Fruit fly (Drosophila melanogaster) whole organism, wandering third instar larva: ENCODE results near the gene CG10730.

ENCODE experiments used
- Dfd ChIP-seq: fragments of >200 bp; optimal IDR thresholded peaks from 2 replicates; lab custom pipeline; 2017; ENCODE audit warnings: missing biosample characterization, missing genetic modification characterization
- Dif ChIP-seq: fragments of 200-275, 200-300 bp; sonication (Bioruptor generic); optimal IDR thresholded peaks from 2 replicates; lab custom pipeline; 2018; ENCODE audit warnings: missing biosample characterization, missing genetic modification characterization; ENCODE audit not compliant: partially characterized antibody
- HLH106 ChIP-seq: fragments of 200-800 bp; optimal IDR thresholded peaks from 3 replicates; lab custom pipeline; 2019; ENCODE audit warnings: missing biosample characterization, mild to moderate bottlenecking, missing genetic modification characterization, moderate library complexity
- Hnf4 ChIP-seq: fragments of 200-800 bp; sonication (Bioruptor generic); optimal IDR thresholded peaks from 2 replicates; lab custom pipeline; 2016; ENCODE audit warnings: missing biosample characterization, mild to moderate bottlenecking, missing genetic modification characterization
- Hr78 ChIP-seq: fragments of >200 bp; optimal IDR thresholded peaks from 2 replicates; lab custom pipeline; 2017; ENCODE audit warnings: missing biosample characterization, missing genetic modification characterization
- jim ChIP-seq: fragments of 175-275, 200-325 bp; sonication (Bioruptor generic); optimal IDR thresholded peaks from 2 replicates; lab custom pipeline; 2016; ENCODE audit warnings: missing biosample characterization, mild to moderate bottlenecking, missing genetic modification characterization
- lola ChIP-seq: fragments of >200 bp; optimal IDR thresholded peaks from 2 replicates; lab custom pipeline; 2017; ENCODE audit warnings: missing biosample characterization, missing genetic modification characterization
- pan ChIP-seq: fragments of >200 bp; optimal IDR thresholded peaks from 2 replicates; lab custom pipeline; 2017
- psq ChIP-seq: fragments of 200-800 bp; sonication (Bioruptor generic); optimal IDR thresholded peaks from 3 replicates; lab custom pipeline; 2017; ENCODE audit warnings: missing biosample characterization, mild to moderate bottlenecking, missing genetic modification characterization, moderate library complexity
- tai ChIP-seq: sonication (Bioruptor generic); optimal IDR thresholded peaks from 2 replicates; lab custom pipeline; 2016; ENCODE audit warnings: missing biosample characterization, missing genetic modification characterization

DNA sequence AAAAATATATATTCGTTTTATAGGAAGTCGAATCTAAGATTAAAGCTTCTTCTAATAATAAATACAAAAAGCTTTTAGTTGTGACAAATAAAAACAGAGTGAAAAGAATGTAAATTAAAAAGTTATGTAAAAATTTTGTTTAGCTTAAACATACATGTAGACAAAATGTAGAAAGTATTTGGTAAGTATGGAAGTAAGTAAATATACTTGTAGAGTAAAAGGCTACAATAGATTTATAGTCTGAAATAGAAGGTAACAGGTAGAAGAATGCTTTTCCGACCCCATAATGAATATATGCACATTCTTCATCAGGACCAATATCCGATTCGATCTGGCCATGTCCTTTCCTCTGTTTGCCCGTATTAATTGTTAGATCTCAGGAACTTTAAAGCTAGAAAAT is 47.7 kb downstream of the CG10730 start:
- TF ChIP-seq Dif (GFP tag; lab: Kevin White, UChicago), result no peak
- TF ChIP-seq HLH106, result no peak
- no peak for TF ChIP-seq pan (lab: Kevin White, UChicago)
- TF ChIP-seq Hr78 (GFP tag; lab: Kevin White, UChicago), result no peak
- no peak for TF ChIP-seq psq
- no peak for TF ChIP-seq jim (GFP tag; lab: Kevin White, UChicago)
- TF ChIP-seq Hnf4 (GFP tag; lab: Kevin White, UChicago), result no peak
- TF ChIP-seq lola (GFP tag; lab: Kevin White, UChicago), result no peak
- no peak for TF ChIP-seq tai (GFP tag; lab: Kevin White, UChicago)
- no peak for TF ChIP-seq Dfd
